Fruit fly (Drosophila melanogaster): ENCODE measurements around the gene CG13457.

- TF ChIP-seq OdsH (GFP tag; optimal IDR thresholded peaks at IDR 0.05) (no peak), psq (GFP tag; optimal IDR thresholded peaks at IDR 0.05) (no peak), Myc (optimal IDR thresholded peaks at IDR 0.05) (no peak), foxo (GFP tag; optimal IDR thresholded peaks at IDR 0.05) (no peak), ey (GFP tag; optimal IDR thresholded peaks at IDR 0.05) (no peak)
These were observed 9.2 kb upstream of the CG13457 start for dm6 chr3L:15140268-15140957.
